Fruit fly (Drosophila melanogaster): ENCODE data around the gene Nepl15.
A peak's percentile ranks its signal among the peaks of the same experiment; 100 is the strongest.

Gene Nepl15

DNA sequence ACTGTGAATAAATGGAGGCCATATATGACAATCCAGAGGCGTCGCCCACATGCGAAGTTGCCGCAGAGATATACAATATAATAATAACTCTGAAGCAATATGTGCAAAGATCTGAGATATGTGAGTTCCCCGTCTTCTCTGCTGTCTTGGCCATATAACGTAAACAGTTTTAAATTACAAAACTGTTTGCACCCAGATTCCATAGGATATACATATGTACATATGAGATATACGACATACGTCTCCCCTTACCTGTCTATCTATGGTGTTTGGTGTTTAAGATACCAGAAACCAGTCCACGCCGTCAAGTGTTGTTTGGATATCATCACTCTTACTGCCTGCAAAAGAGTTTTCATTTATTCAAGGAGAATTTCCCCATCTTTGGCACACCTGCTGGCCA, 9.7 kb downstream of the Nepl15 start (continued):
- TF ChIP-seq NfI (GFP tag; optimal IDR thresholded peaks at IDR 0.05): no peak
- no peak for TF ChIP-seq CG9437 (GFP tag; optimal IDR thresholded peaks at IDR 0.05)
- no peak for TF ChIP-seq phol (tag; optimal IDR thresholded peaks at IDR 0.05)
- TF ChIP-seq twi (tag; optimal IDR thresholded peaks at IDR 0.05): no peak
- peak; percentile 25 for TF ChIP-seq CG13296 (GFP tag; optimal IDR thresholded peaks at IDR 0.05)
- no peak for TF ChIP-seq Trl (optimal IDR thresholded peaks at IDR 0.05)
- TF ChIP-seq Trl (GFP tag; optimal IDR thresholded peaks at IDR 0.05): no peak
- TF ChIP-seq CG6272 (GFP tag; IDR thresholded peaks at IDR 0.05): no peak
- TF ChIP-seq CG3726 (GFP tag; IDR thresholded peaks at IDR 0.05): no peak
- TF ChIP-seq CG2116 (GFP tag; optimal IDR thresholded peaks at IDR 0.05): no peak
- no peak for TF ChIP-seq Drgx (GFP tag; IDR thresholded peaks at IDR 0.05)
- TF ChIP-seq stc (GFP tag; IDR thresholded peaks at IDR 0.05): no peak
- TF ChIP-seq sob (GFP tag; IDR thresholded peaks at IDR 0.05): no peak
- TF ChIP-seq pzg (GFP tag; optimal IDR thresholded peaks at IDR 0.05): no peak
- no peak for TF ChIP-seq croc (GFP tag; conservative IDR thresholded peaks at IDR 0.05)
- TF ChIP-seq vfl (GFP tag; optimal IDR thresholded peaks at IDR 0.05): no peak
- no peak for TF ChIP-seq CG10462 (GFP tag; optimal IDR thresholded peaks at IDR 0.05)
- TF ChIP-seq CG11247 (GFP tag; IDR thresholded peaks at IDR 0.05): no peak
- no peak for TF ChIP-seq CG3407 (GFP tag; optimal IDR thresholded peaks at IDR 0.05)
- TF ChIP-seq salm (tag; optimal IDR thresholded peaks at IDR 0.05): no peak
- no peak for TF ChIP-seq CG12236 (GFP tag; optimal IDR thresholded peaks at IDR 0.05)
- no peak for TF ChIP-seq BtbVII (GFP tag; optimal IDR thresholded peaks at IDR 0.05)
- TF ChIP-seq Dip3 (GFP tag; optimal IDR thresholded peaks at IDR 0.05): no peak
- no peak for TF ChIP-seq Hsf (GFP tag; optimal IDR thresholded peaks at IDR 0.05)
- no peak for TF ChIP-seq Ravus (GFP tag; IDR thresholded peaks at IDR 0.05)
- TF ChIP-seq Blimp-1 (GFP tag; optimal IDR thresholded peaks at IDR 0.05): peak; percentile 4
- no peak for TF ChIP-seq ind (GFP tag; optimal IDR thresholded peaks at IDR 0.05)
- no peak for TF ChIP-seq maf-S (GFP tag; optimal IDR thresholded peaks at IDR 0.05)
- TF ChIP-seq Fer3 (tag; optimal IDR thresholded peaks at IDR 0.05): no peak
- no peak for TF ChIP-seq nerfin-1 (tag; optimal IDR thresholded peaks at IDR 0.05)
- TF ChIP-seq Bdp1 (GFP tag; optimal IDR thresholded peaks at IDR 0.05): no peak
- TF ChIP-seq Nf-YA (GFP tag; IDR thresholded peaks at IDR 0.05): no peak
- no peak for TF ChIP-seq aop (GFP tag; IDR thresholded peaks at IDR 0.05)
- no peak for TF ChIP-seq CG15073 (GFP tag; optimal IDR thresholded peaks at IDR 0.05)
- peak; percentile 4 for TF ChIP-seq MTF-1 (GFP tag; optimal IDR thresholded peaks at IDR 0.05; ENCODE audit: borderline replicate concordance)
- no peak for TF ChIP-seq mam (GFP tag; optimal IDR thresholded peaks at IDR 0.05)
- TF ChIP-seq grn (GFP tag; optimal IDR thresholded peaks at IDR 0.05): no peak
- TF ChIP-seq tll (GFP tag; optimal IDR thresholded peaks at IDR 0.05): no peak
- TF ChIP-seq gcm2 (GFP tag; optimal IDR thresholded peaks at IDR 0.05): no peak
- TF ChIP-seq CG1832 (GFP tag; optimal IDR thresholded peaks at IDR 0.05): no peak
- no peak for TF ChIP-seq eve (GFP tag; optimal IDR thresholded peaks at IDR 0.05)
- no peak for TF ChIP-seq CG14710 (tag; optimal IDR thresholded peaks at IDR 0.05)
- TF ChIP-seq Fer1 (GFP tag; optimal IDR thresholded peaks at IDR 0.05): peak; percentile 3
- no peak for TF ChIP-seq CG4820 (GFP tag; optimal IDR thresholded peaks at IDR 0.05)
- no peak for TF ChIP-seq pita (GFP tag; optimal IDR thresholded peaks at IDR 0.05)
- TF ChIP-seq Dfd (GFP tag; optimal IDR thresholded peaks at IDR 0.05): no peak
- no peak for TF ChIP-seq corto (GFP tag; optimal IDR thresholded peaks at IDR 0.05)
- no peak for TF ChIP-seq oc (tag; optimal IDR thresholded peaks at IDR 0.05)
- TF ChIP-seq CG13894 (tag; optimal IDR thresholded peaks at IDR 0.05): peak; percentile 9
- no peak for TF ChIP-seq CG17359 (tag; optimal IDR thresholded peaks at IDR 0.05)
- TF ChIP-seq CG15269 (tag; optimal IDR thresholded peaks at IDR 0.05): no peak
- TF ChIP-seq lola (GFP tag; optimal IDR thresholded peaks at IDR 0.05): no peak
